Fruit fly (Drosophila melanogaster): ENCODE measurements around the gene mfr.

mfr gene

DNA sequence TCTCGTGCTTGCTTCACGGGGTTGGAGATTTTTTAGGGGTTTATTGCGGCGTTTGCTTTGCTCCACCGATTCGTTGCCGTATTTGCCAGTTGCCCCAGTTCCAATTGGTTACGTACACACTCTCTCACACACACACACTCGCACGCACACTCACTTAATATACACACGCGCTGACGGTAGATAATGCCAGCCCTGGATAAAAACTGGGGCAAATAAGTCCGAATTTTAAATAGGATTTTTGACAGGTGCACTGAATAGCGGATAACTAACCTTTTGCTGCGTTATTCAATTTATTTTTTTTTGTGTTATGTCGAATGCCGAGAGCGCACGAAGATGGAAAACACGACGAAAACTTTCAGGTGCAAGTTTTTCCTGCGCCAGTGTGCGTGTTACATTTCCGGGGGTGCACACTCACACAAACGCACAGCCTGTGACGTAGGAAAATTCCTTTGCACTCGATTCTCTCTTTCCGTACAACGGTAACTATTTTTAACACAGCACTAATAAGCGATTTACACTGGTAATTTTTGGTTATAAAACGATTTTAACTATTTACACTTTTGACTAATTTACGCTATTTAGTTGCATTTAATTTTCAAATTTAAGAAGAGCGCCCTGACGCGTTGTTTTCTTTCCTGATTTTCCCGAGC, 40.2 kb upstream of the mfr start:
- no peak for TF ChIP-seq CG9705 (GFP tag; optimal IDR thresholded peaks at IDR 0.05)
- no peak for TF ChIP-seq CrebA (GFP tag; optimal IDR thresholded peaks at IDR 0.05; ENCODE audit: borderline replicate concordance)
- no peak for TF ChIP-seq Hnf4 (GFP tag; optimal IDR thresholded peaks at IDR 0.05)
- no peak for TF ChIP-seq dl (GFP tag; optimal IDR thresholded peaks at IDR 0.05; ENCODE audit: insufficient read depth in 1 of 2, partially characterized antibody in 2 of 2)
- TF ChIP-seq Abd-B (GFP tag; optimal IDR thresholded peaks at IDR 0.05) = no peak
- TF ChIP-seq woc (GFP tag; optimal IDR thresholded peaks at IDR 0.05) = no peak
- TF ChIP-seq fru (GFP tag; optimal IDR thresholded peaks at IDR 0.05) = no peak

DNA sequence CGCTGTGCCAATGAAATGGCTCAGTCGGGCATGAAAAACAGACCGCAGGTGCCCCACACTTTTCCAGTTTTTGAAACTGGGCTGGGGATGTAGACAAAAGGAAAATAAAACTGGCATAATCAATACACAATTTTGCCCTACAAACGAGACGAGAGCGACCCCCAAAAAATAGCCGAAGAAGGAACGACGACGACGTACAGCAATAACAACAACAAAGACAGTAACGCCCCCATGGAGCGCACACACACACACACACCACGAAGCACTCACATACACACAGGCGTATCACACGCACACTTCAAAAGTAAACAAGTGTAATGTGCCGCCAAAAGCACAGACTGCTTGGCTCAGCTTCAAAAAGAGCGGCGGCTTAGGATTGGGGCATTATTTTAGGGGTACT, 39.0 kb upstream of the mfr start:
- TF ChIP-seq Hnf4 (GFP tag; optimal IDR thresholded peaks at IDR 0.05) (no peak), Hr78 (GFP tag; optimal IDR thresholded peaks at IDR 0.05) (no peak), Dfd (GFP tag; optimal IDR thresholded peaks at IDR 0.05) (no peak), CrebA (GFP tag; optimal IDR thresholded peaks at IDR 0.05; ENCODE audit: borderline replicate concordance) (no peak), sage (GFP tag; optimal IDR thresholded peaks at IDR 0.05) (no peak), Hr83 (GFP tag; optimal IDR thresholded peaks at IDR 0.05; ENCODE audit: poor library complexity, severe bottlenecking) (peak; percentile 1), usp (GFP tag; optimal IDR thresholded peaks at IDR 0.05) (no peak)

DNA sequence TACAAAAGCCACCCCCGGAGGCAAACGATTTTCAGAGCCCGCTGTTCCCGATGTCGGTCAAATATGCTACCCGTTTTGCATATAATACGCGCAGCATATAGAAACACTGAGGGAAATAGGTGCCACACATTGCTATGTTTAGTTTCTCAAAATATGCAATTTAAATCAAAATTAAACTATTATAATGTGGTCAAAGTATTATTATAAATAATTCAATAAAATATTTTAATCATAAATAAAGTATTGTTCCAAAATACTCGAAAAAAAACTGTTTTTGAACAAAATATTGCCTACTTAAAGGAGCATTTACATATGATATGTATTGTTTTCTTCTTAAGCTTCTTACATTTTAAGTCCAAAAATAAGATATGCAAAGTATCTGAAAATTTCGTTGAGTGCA, 38.5 kb upstream of the mfr start:
- TF ChIP-seq rgr (GFP tag; optimal IDR thresholded peaks at IDR 0.05) = no peak
- no peak for TF ChIP-seq HLH106 (tag; optimal IDR thresholded peaks at IDR 0.05)
- no peak for TF ChIP-seq Dif (GFP tag; optimal IDR thresholded peaks at IDR 0.05; ENCODE audit: partially characterized antibody)
- no peak for TF ChIP-seq Hr78 (GFP tag; optimal IDR thresholded peaks at IDR 0.05)
- TF ChIP-seq Dfd (GFP tag; optimal IDR thresholded peaks at IDR 0.05) = no peak
- no peak for TF ChIP-seq N (GFP tag; optimal IDR thresholded peaks at IDR 0.05)
- no peak for TF ChIP-seq Hnf4 (GFP tag; optimal IDR thresholded peaks at IDR 0.05)
- TF ChIP-seq usp (GFP tag; optimal IDR thresholded peaks at IDR 0.05) = no peak
- no peak for TF ChIP-seq sv (GFP tag; optimal IDR thresholded peaks at IDR 0.05)
- TF ChIP-seq sage (GFP tag; optimal IDR thresholded peaks at IDR 0.05) = no peak
- no peak for TF ChIP-seq br (GFP tag; optimal IDR thresholded peaks at IDR 0.05)
- TF ChIP-seq CG9705 (GFP tag; optimal IDR thresholded peaks at IDR 0.05) = no peak
- no peak for TF ChIP-seq woc (GFP tag; optimal IDR thresholded peaks at IDR 0.05)
- TF ChIP-seq Hr83 (GFP tag; optimal IDR thresholded peaks at IDR 0.05; ENCODE audit: poor library complexity, severe bottlenecking) = no peak
- no peak for TF ChIP-seq Myc (optimal IDR thresholded peaks at IDR 0.05)
- TF ChIP-seq dmrt93B (GFP tag; optimal IDR thresholded peaks at IDR 0.05) = no peak

DNA sequence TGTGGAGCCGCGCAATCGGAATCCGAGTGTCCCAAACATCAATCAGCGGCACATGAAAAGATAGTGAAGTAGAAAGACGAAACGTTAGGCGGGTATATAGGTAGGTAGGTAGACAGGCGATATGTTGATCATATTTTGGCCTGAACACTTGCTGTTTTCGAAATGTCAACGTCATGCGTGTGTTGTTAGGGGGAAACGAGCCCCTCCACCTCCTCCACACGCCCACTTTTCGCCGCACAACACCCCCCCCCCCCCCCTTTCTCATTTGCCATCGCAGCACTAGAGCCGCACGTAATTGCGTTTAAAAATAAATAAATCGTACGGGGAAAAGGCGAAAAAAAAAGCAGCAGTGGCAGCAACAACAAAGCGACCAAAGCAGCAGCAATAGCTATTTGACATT, 37.4 kb upstream of the mfr start:
- TF ChIP-seq Hr83 (GFP tag; optimal IDR thresholded peaks at IDR 0.05; ENCODE audit: poor library complexity, severe bottlenecking) (no peak), Dfd (GFP tag; optimal IDR thresholded peaks at IDR 0.05) (peak; percentile 57), CG9705 (GFP tag; optimal IDR thresholded peaks at IDR 0.05) (no peak), psq (GFP tag; optimal IDR thresholded peaks at IDR 0.05) (no peak), rgr (GFP tag; optimal IDR thresholded peaks at IDR 0.05) (no peak), woc (GFP tag; optimal IDR thresholded peaks at IDR 0.05) (no peak)

DNA sequence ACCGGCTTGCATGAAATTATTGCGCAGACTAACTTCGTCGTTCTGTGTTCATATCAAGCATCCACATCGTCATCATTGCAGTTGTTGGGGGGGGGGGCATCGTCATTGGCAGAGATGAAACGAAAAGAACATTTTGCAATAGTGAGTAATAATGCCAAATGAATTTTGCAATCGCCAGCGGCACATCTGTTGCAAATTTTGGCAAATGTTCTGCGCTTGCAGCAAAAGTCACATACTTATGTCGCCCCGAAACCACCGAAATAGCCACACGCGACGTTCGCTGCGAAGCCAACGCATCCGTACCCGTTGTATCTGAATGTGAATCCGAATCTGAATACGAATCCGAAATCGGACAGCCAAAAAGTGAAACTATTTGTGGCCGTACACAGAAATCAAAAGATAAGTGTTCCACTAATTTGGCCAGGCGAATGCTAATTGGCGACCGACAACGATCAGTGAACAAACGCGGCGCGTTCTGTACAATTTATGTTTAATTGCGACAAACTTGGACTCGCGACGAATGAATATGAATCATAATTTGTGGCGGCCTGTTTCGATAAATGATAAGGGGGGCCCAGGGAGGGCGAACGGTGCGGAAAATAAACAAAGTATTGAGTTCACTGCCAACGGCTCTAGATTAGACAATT, 35.5 kb upstream of the mfr start:
- TF ChIP-seq CG9705 (GFP tag; optimal IDR thresholded peaks at IDR 0.05) = no peak
- no peak for TF ChIP-seq sage (GFP tag; optimal IDR thresholded peaks at IDR 0.05)
- no peak for TF ChIP-seq foxo (GFP tag; optimal IDR thresholded peaks at IDR 0.05)
- no peak for TF ChIP-seq lola (GFP tag; optimal IDR thresholded peaks at IDR 0.05)

DNA sequence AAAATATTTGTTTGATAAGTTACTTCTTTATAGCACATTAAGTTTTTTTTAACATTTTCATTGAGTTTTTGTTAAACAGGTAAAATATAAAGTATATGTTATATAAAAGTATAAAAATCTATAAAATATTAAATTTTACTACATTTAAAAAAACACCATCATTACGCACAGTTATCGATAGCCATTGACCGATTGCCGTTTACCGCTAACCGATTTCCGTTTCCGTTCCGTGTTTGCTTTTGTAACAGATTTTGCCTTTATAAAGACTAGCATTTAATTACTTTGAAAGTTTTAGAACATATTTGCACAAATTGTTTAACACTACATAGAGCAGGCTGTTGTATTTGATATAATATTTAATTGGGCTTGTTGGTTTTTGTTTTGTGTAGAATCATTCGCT, 27.2 kb upstream of the mfr start:
- no peak for TF ChIP-seq foxo (GFP tag; optimal IDR thresholded peaks at IDR 0.05)
- TF ChIP-seq Vsx2 (GFP tag; optimal IDR thresholded peaks at IDR 0.05; ENCODE audit: partially characterized antibody) = no peak
- TF ChIP-seq pan (optimal IDR thresholded peaks at IDR 0.05) = no peak
- no peak for TF ChIP-seq Myc (optimal IDR thresholded peaks at IDR 0.05)
- TF ChIP-seq CG32264 (GFP tag; optimal IDR thresholded peaks at IDR 0.05) = no peak
- TF ChIP-seq Hnf4 (GFP tag; optimal IDR thresholded peaks at IDR 0.05) = no peak
- no peak for TF ChIP-seq dl (GFP tag; optimal IDR thresholded peaks at IDR 0.05; ENCODE audit: insufficient read depth in 1 of 2, partially characterized antibody in 2 of 2)
- TF ChIP-seq Hr78 (GFP tag; optimal IDR thresholded peaks at IDR 0.05) = no peak
- no peak for TF ChIP-seq jim (GFP tag; optimal IDR thresholded peaks at IDR 0.05)
- TF ChIP-seq CG9705 (GFP tag; optimal IDR thresholded peaks at IDR 0.05) = no peak
- no peak for TF ChIP-seq ey (GFP tag; optimal IDR thresholded peaks at IDR 0.05)
